Comparison of ENCODE assay signal across 2 worm cellular contexts in the genomic region with DNA sequence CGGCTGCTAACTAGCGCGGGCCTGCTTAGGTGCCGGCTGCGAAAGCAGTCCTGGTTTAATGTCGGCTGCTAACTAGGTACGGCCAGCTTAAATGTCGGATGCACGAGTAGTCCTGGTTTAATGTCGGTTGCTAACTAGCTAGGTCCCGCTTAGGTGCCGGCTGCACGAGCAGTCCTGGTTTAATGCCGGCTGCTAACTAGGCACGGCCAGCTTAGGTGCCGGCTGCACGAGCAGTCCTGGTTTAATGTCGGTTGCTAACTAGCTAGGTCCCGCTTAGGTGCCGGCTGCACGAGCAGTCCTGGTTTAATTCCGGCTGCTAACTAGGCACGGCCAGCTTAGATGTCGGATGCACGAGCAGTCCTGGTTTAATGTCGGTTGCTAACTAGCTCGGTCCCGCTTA.
TF ChIP-seq lines count a peak whose summit lies in the region.
"Not testable (repeated sequence)": the region's sequence is repeated elsewhere in the genome, so short reads cannot be mapped to it uniquely, and the experiment has no call there.

No protein-coding gene starts in this region.

TF ChIP-seq in whole organism, L4 larva, 104 proteins besides CTCF, POLR2A, EP300 and RAD21:
- TF ChIP-seq unc-62 (GFP tag; optimal IDR thresholded peaks at IDR 0.05 in 1 of 2; lab: Kevin White, UChicago) (peak in 1 of 2 experiments; percentile 89), nhr-42 (GFP tag; IDR thresholded peaks at IDR 0.05; lab: Robert Waterston, UW) (0 out of 2 replicates have a peak, but pooled peaks have one; percentile 25), set-16 (GFP tag; IDR thresholded peaks at IDR 0.05; lab: Robert Waterston, UW) (peak; percentile 47; the same call in 1 of the 2 replicates)
- TF ChIP-seq unc-62 (tag; optimal IDR thresholded peaks at IDR 0.05; lab: Kevin White, UChicago): not testable (repeated sequence)

TF ChIP-seq in whole organism, young adult, 124 proteins besides CTCF, POLR2A, EP300 and RAD21:
- TF ChIP-seq egrh-3 (GFP tag; IDR thresholded peaks at IDR 0.05; lab: Robert Waterston, UW): peak; percentile 36; the same call in 1 of the 2 replicates
- TF ChIP-seq snpc-4 (GFP tag; optimal IDR thresholded peaks at IDR 0.05; lab: Kevin White, UChicago): not testable (repeated sequence)
- peak in 1 of 4 experiments; percentile 47 for TF ChIP-seq snpc-4 (tag; optimal IDR thresholded peaks at IDR 0.05; lab: Kevin White, UChicago)
- peak; percentile 51; the same call in 1 of the 2 replicates for TF ChIP-seq zfh-2 (GFP tag; conservative IDR thresholded peaks at IDR 0.05; lab: Robert Waterston, UW)
- 0 out of 2 replicates have a peak, but pooled peaks have one; percentile 40 for TF ChIP-seq lag-1 (GFP tag; IDR thresholded peaks at IDR 0.05; lab: Robert Waterston, UW)
